Worm (Caenorhabditis elegans): ENCODE measurements around the gene fars-2.
A peak's percentile ranks its signal among the peaks of the same experiment; 100 is the strongest.

fars-2 gene

DNA sequence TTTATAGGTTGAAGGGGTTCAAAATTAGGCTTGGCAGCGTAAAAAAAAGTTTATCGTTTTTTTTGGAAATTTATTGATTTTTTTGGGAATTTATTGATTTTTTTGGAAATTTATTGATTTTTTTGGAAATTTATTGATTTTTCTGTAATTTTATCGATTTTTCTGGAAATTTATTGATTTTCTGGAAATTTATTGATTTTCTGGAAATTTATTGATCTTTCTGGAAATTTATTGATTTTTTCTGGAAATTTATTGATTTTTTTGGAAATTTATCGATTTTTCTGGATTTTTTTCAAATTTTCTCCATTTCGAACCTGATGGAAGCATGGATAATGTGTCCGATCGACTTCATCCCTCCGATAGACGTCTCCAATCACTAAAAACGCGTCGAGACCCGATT lies 2.4 kb downstream of the fars-2 start:
- TF ChIP-seq skn-1 (tag; optimal IDR thresholded peaks at IDR 0.05) (no peak), madf-5 (GFP tag; IDR thresholded peaks at IDR 0.05) (no peak), nhr-102 (tag; optimal IDR thresholded peaks at IDR 0.05) (no peak), spr-1 (tag; optimal IDR thresholded peaks at IDR 0.05) (no peak), ceh-28 (tag; optimal IDR thresholded peaks at IDR 0.05) (peak; percentile 83), nhr-28 (tag; optimal IDR thresholded peaks at IDR 0.05) (no peak), lsy-2 (tag; optimal IDR thresholded peaks at IDR 0.05) (no peak), saeg-2 (GFP tag; IDR thresholded peaks at IDR 0.05) (no peak), aha-1 (tag) (no peak)

DNA sequence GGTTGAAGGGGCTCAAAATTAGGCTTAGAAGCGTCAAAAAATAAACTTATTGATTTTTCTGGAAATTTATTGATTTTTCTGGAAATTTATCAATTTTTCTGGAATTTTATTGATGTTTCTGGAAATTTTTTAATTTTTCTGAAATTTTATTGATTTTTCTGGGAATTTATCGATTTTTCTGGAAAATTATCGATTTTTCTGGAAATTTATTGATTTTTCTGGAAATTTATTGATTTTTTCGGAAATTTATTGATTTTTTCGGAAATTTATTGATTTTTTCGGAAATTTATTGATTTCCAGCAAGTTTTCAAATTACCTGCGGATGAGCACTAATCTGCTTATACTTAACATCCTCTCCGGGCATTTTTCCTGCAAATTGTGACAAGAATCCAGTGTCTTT lies 5.4 kb downstream of the fars-2 start:
- TF ChIP-seq php-3 (GFP tag; IDR thresholded peaks at IDR 0.05) (no peak), ceh-28 (tag; optimal IDR thresholded peaks at IDR 0.05) (peak; percentile 80)

DNA sequence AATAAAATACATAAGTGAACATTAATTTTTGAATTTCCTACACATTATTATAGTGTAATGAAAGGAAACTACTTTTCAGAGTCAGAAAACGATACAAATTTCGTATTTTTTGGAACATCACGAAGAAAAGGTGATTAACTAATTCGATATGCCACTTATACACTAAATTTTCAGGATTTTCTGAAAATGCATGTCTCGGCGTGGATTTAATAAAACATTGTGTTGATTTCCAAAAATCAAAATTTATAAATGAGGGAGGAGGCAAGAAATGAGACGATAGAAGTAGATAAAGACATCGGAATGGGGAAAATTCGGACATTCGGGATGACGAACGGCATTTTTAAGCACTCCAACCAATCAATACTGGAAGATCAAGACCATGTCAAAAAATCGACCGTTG lies 8.1 kb downstream of the fars-2 start, which contains the start of gene Y116F11B.14:
Gene Y116F11B.14 (plus strand): TSS at position 301 of the 400 bp plus-strand sequence.
- TF ChIP-seq ztf-7 (tag; optimal IDR thresholded peaks at IDR 0.05), result no peak
- no peak for TF ChIP-seq Y48G9A.11 (GFP tag; IDR thresholded peaks at IDR 0.05)
- TF ChIP-seq hmg-1.1 (GFP tag; IDR thresholded peaks at IDR 0.05), result no peak
- no peak for TF ChIP-seq mdt-29 (GFP tag; IDR thresholded peaks at IDR 0.05)
- no peak for TF ChIP-seq snpc-1.2 (GFP tag; IDR thresholded peaks at IDR 0.05)
- TF ChIP-seq dmd-8 (GFP tag; IDR thresholded peaks at IDR 0.05), result no peak

DNA sequence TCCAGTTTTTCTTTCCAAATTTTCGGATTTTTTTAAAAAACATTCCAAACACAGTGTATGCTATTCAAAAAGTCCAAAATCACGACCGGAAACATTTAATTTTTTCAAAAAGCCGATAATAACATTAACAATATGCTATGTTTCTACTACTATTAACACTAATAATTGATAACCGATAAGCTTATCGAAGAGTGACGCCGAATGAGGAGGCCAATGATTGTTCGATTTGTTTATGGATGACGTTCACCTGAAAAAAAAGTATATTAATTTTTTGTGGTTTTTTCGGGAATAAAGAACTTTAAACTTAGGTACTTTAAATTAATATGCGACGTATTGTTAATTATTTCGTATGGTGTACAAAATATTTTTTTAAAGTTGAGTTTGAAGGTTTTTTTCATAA lies 9.3 kb downstream of the fars-2 start:
- no peak for TF ChIP-seq ces-1 (GFP tag; optimal IDR thresholded peaks at IDR 0.05)
- TF ChIP-seq duxl-1 (tag; optimal IDR thresholded peaks at IDR 0.05; ENCODE audit: poor library complexity), result no peak
- TF ChIP-seq pqm-1 (tag; optimal IDR thresholded peaks at IDR 0.05), result peak; percentile 62
- no peak for TF ChIP-seq Y75B8A.6 (GFP tag; IDR thresholded peaks at IDR 0.05)
- no peak for TF ChIP-seq hlh-11 (tag; optimal IDR thresholded peaks at IDR 0.05)
- no peak for TF ChIP-seq Y5F2A.4 (GFP tag; optimal IDR thresholded peaks at IDR 0.05)
- TF ChIP-seq dmd-6 (GFP tag; IDR thresholded peaks at IDR 0.05), result 0 out of 2 replicates have a peak, but pooled peaks have one; percentile 5
- no peak for TF ChIP-seq daf-16 (GFP tag; optimal IDR thresholded peaks at IDR 0.05)
- peak; percentile 47 for TF ChIP-seq daf-16 (tag; optimal IDR thresholded peaks at IDR 0.05)
- no peak for TF ChIP-seq nhr-41 (GFP tag; IDR thresholded peaks at IDR 0.05)

DNA sequence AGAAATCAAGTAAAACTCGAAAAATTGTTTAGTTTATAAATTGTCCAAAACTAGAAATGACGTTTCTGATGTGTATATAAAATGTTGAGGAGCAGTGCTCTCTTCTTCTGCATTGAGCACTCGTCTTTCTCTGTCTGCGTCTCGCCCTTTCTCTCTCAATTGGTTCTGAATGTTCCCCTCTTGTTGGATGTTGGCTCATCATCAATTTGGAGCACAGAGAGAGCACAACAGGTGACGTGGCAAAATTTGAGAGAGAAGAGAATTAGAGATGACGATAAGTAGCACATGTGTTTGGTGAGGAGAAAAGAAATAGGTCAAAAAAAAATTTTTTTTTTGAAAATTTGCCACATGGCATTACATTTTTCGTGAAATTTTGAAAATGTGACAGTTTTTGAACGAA lies 9.7 kb downstream of the fars-2 start:
- TF ChIP-seq zag-1 (tag; optimal IDR thresholded peaks at IDR 0.05) (no peak), dmd-8 (GFP tag; IDR thresholded peaks at IDR 0.05) (no peak), zfp-2 (tag; optimal IDR thresholded peaks at IDR 0.05) (no peak), F37D6.2 (tag; optimal IDR thresholded peaks at IDR 0.05) (peak; percentile 12), F26F4.8 (GFP tag; conservative IDR thresholded peaks at IDR 0.05) (no peak), snpc-1.2 (GFP tag; IDR thresholded peaks at IDR 0.05) (no peak), unc-130 (GFP tag; optimal IDR thresholded peaks at IDR 0.05) (no peak), gei-8 (GFP tag; optimal IDR thresholded peaks at IDR 0.05) (no peak), mes-2 (tag; optimal IDR thresholded peaks at IDR 0.05; ENCODE audit: poor library complexity, severe bottlenecking) (peak; percentile 44), lir-3 (tag; optimal IDR thresholded peaks at IDR 0.05) (no peak), tra-1 (GFP tag; IDR thresholded peaks at IDR 0.05) (no peak), hlh-30 (tag; optimal IDR thresholded peaks at IDR 0.05; ENCODE audit: insufficient read depth) (peak; percentile 74), mxl-3 (GFP tag; optimal IDR thresholded peaks at IDR 0.05) (no peak), ctbp-1 (GFP tag; IDR thresholded peaks at IDR 0.05) (0 out of 2 replicates have a peak, but pooled peaks have one; percentile 40), lin-13 (GFP tag; optimal IDR thresholded peaks at IDR 0.05) (peak; percentile 48), lim-7 (GFP tag; IDR thresholded peaks at IDR 0.05) (no peak), Y5F2A.4 (GFP tag; optimal IDR thresholded peaks at IDR 0.05) (no peak), lin-1 (GFP tag; IDR thresholded peaks at IDR 0.05) (no peak), fos-1 (tag; optimal IDR thresholded peaks at IDR 0.05) (no peak), lin-38 (GFP tag; IDR thresholded peaks at IDR 0.05) (no peak), daf-16 (GFP tag; optimal IDR thresholded peaks at IDR 0.05) (no peak), daf-16 (tag; optimal IDR thresholded peaks at IDR 0.05) (no peak), nhr-42 (GFP tag; IDR thresholded peaks at IDR 0.05) (no peak), duxl-1 (tag; optimal IDR thresholded peaks at IDR 0.05; ENCODE audit: poor library complexity) (no peak), nhr-102 (tag; optimal IDR thresholded peaks at IDR 0.05) (no peak), dve-1 (tag; optimal IDR thresholded peaks at IDR 0.05; ENCODE audit: insufficient read depth) (peak; percentile 17)

Data from whole organism, L4 larva.